Fruit fly (Drosophila melanogaster) whole organism: Measurements from ENCODE around the gene CG8870.

Experiments
- Dll ChIP-seq: fragments of >200 bp; optimal IDR thresholded peaks from 2 replicates; lab custom pipeline; 2017
- pan ChIP-seq: fragments of >200 bp; optimal IDR thresholded peaks from 2 replicates; lab custom pipeline; 2017
- psq ChIP-seq: fragments of >200 bp; optimal IDR thresholded peaks from 2 replicates; lab custom pipeline; 2017

DNA sequence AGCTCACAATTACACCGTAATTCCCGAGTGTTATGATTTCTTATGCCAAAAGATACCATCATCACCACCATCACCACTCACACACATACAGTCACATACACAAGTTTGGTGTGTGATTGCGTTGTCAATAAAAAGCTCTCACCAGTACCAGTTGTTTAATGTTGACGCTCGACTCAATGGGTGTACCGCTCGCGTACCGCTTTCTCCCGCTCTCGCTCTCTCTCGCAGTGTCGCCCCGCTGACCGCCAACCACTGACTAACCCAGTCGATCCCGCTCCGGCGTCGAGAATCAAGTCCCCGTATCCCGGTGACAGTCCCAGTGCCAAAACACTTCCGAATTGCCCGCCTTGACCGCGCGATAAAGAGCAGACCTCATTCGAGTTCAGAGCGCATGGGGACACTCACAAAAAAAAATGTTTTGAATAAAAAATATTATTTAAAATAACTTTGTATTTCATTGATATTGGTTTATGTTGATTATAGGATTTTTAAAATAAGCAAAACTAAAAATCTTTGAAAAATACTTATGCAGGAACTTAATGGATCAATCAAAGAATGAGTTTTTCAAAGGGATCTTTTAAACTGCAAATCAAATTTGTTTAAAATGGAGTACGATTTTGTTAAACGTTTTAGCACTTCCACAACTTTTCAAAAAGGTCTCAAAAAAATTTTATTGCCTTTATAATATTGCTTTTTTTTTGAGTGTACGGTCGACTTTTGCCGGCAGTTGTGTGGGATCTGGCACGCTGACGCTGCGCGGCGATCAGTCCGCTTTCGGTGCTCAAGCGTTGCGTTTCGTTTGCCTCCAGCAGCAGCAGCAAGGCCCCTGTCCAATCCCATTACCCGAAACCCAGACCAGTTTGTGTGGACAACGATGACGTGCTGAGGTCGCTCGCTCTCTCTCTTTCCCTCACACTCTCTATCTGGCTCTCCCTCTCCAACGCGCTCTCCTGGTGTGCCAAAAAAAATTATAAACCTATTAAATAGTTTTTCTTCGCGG is 15.2 kb upstream of the CG8870 start, which contains the start of gene Dic1:
- TF ChIP-seq psq (lab: Kevin White, UChicago) (no peak), pan (lab: Kevin White, UChicago) (no peak), Dll (lab: Kevin White, UChicago) (peak; percentile 90)
